Worm (Caenorhabditis elegans) whole organism, L3 larva: Measurements from ENCODE around the gene T25D10.1.
A peak's percentile ranks its signal among the peaks of the same experiment; 100 is the strongest.

ENCODE experiments used
- ama-1 ChIP-seq: fragments of 150-350 bp; optimal IDR thresholded peaks from 2 replicates; lab custom pipeline; 2018
- ceh-28 ChIP-seq: fragments of 150-350 bp; optimal IDR thresholded peaks from 2 replicates; lab custom pipeline; 2014; ENCODE audit warnings: missing biosample characterization, missing genetic modification reagents, missing genetic modification characterization
- ceh-9 ChIP-seq: sonication (generic microtip); optimal IDR thresholded peaks from 2 replicates; lab custom pipeline; 2018; ENCODE audit warnings: missing biosample characterization, missing genetic modification characterization
- egl-27 ChIP-seq: sonication (generic microtip); optimal IDR thresholded peaks from 4 replicates; lab custom pipeline; 2017; ENCODE audit warnings: missing biosample characterization, missing genetic modification reagents, missing genetic modification characterization
- egl-5 ChIP-seq: fragments of 150-350 bp; optimal IDR thresholded peaks from 2 replicates; lab custom pipeline; 2017; ENCODE audit warnings: missing biosample characterization, missing genetic modification reagents, missing genetic modification characterization, inconsistent platforms
- elt-1 ChIP-seq: fragments of 150-350 bp; optimal IDR thresholded peaks from 2 replicates; lab custom pipeline; 2014; ENCODE audit warnings: missing biosample characterization, missing genetic modification characterization
- elt-2 ChIP-seq: sonication (generic microtip); optimal IDR thresholded peaks from 2 replicates; lab custom pipeline; 2016; ENCODE audit warnings: missing genetic modification reagents, mild to moderate bottlenecking, missing genetic modification characterization, missing compliant biosample characterization
- elt-3 ChIP-seq, 3 experiments: fragments of 150-350 bp in 1 of 3; sonication (generic microtip) in 2 of 3; optimal IDR thresholded peaks; 2 replicates in 2 of 3; 4 replicates in 1 of 3; lab custom pipeline; 2014 to 2017; ENCODE audit warnings: missing biosample characterization in 3 of 3, missing genetic modification characterization in 3 of 3
- eor-1 ChIP-seq, 2 experiments: fragments of 150-350 bp; optimal IDR thresholded peaks; 2 replicates each; lab custom pipeline; 2014 to 2018; ENCODE audit warnings: missing biosample characterization in 2 of 2, missing genetic modification characterization in 2 of 2
- fkh-10 ChIP-seq: sonication (generic microtip); optimal IDR thresholded peaks from 2 replicates; lab custom pipeline; 2017; ENCODE audit warnings: missing biosample characterization, missing genetic modification reagents, missing genetic modification characterization
- fos-1 ChIP-seq: fragments of 150-350 bp; optimal IDR thresholded peaks from 2 replicates; lab custom pipeline; 2014; ENCODE audit warnings: missing biosample characterization, missing genetic modification characterization
- hmg-11 ChIP-seq: sonication (generic microtip); optimal IDR thresholded peaks from 2 replicates; lab custom pipeline; 2016; ENCODE audit warnings: missing genetic modification characterization, missing compliant biosample characterization
- jun-1 ChIP-seq: fragments of 150-350 bp; optimal IDR thresholded peaks from 2 replicates; lab custom pipeline; 2014; ENCODE audit warnings: missing biosample characterization, missing genetic modification reagents, missing genetic modification characterization
- lin-15B ChIP-seq: fragments of 150-350 bp; optimal IDR thresholded peaks from 2 replicates; lab custom pipeline; 2014; ENCODE audit warnings: missing biosample characterization, missing genetic modification characterization
- lin-39 ChIP-seq: fragments of 150-350 bp; optimal IDR thresholded peaks from 2 replicates; lab custom pipeline; 2018; ENCODE audit warnings: missing biosample characterization, missing genetic modification reagents, missing genetic modification characterization
- mdl-1 ChIP-seq: fragments of 150-350 bp; optimal IDR thresholded peaks from 2 replicates; lab custom pipeline; 2014; ENCODE audit warnings: missing biosample characterization, missing genetic modification characterization
- mml-1 ChIP-seq: fragments of 150-350 bp; sonication (generic microtip); optimal IDR thresholded peaks from 3 replicates; lab custom pipeline; 2014; ENCODE audit warnings: missing biosample characterization, missing genetic modification characterization
- nhr-11 ChIP-seq: fragments of 150-350 bp; optimal IDR thresholded peaks from 2 replicates; lab custom pipeline; 2014; ENCODE audit warnings: missing biosample characterization, missing genetic modification characterization
- nhr-12 ChIP-seq: fragments of 150-350 bp; optimal IDR thresholded peaks from 2 replicates; lab custom pipeline; 2014; ENCODE audit warnings: missing biosample characterization, missing genetic modification characterization
- nhr-23 ChIP-seq: fragments of 150-350 bp; optimal IDR thresholded peaks from 2 replicates; lab custom pipeline; 2014; ENCODE audit warnings: missing biosample characterization, missing genetic modification reagents, missing genetic modification characterization
- nhr-25 ChIP-seq: sonication (generic microtip); optimal IDR thresholded peaks from 2 replicates; lab custom pipeline; 2017; ENCODE audit warnings: missing biosample characterization, missing genetic modification characterization
- nhr-43 ChIP-seq: sonication (generic microtip); optimal IDR thresholded peaks from 2 replicates; lab custom pipeline; 2016; ENCODE audit warnings: mild to moderate bottlenecking, missing genetic modification characterization, missing compliant biosample characterization; ENCODE audit not compliant: poor library complexity, severe bottlenecking
- nhr-67 ChIP-seq: fragments of 150-350 bp; optimal IDR thresholded peaks from 2 replicates; lab custom pipeline; 2014; ENCODE audit warnings: missing biosample characterization, missing genetic modification characterization
- nhr-76 ChIP-seq: fragments of 150-350 bp; sonication (generic microtip); optimal IDR thresholded peaks from 5 replicates; lab custom pipeline; 2014; ENCODE audit warnings: missing biosample characterization, missing genetic modification characterization
- nhr-77 ChIP-seq: fragments of 150-350 bp; optimal IDR thresholded peaks from 2 replicates; lab custom pipeline; 2014; ENCODE audit warnings: missing biosample characterization, missing genetic modification characterization
- pha-4 ChIP-seq: fragments of 150-350 bp; optimal IDR thresholded peaks from 2 replicates; lab custom pipeline; 2014; ENCODE audit warnings: missing biosample characterization, missing genetic modification reagents, missing genetic modification characterization
- pqm-1 ChIP-seq: fragments of 150-350 bp; optimal IDR thresholded peaks from 2 replicates; lab custom pipeline; 2017; ENCODE audit warnings: missing biosample characterization, missing genetic modification characterization, inconsistent platforms
- sea-2 ChIP-seq: fragments of 150-350 bp; sonication (generic microtip); optimal IDR thresholded peaks from 4 replicates; lab custom pipeline; 2014; ENCODE audit warnings: missing biosample characterization, missing genetic modification reagents, missing genetic modification characterization
- unc-39 ChIP-seq: sonication (generic microtip); optimal IDR thresholded peaks from 4 replicates; lab custom pipeline; 2017; ENCODE audit warnings: missing biosample characterization, missing genetic modification characterization
- unc-62 ChIP-seq: fragments of 150-350 bp; sonication (generic microtip); optimal IDR thresholded peaks from 4 replicates; lab custom pipeline; 2014; ENCODE audit warnings: missing biosample characterization, missing genetic modification reagents, missing genetic modification characterization
- ztf-4 ChIP-seq: fragments of 150-350 bp; optimal IDR thresholded peaks from 2 replicates; lab custom pipeline; 2014; ENCODE audit warnings: missing biosample characterization, missing genetic modification characterization

T25D10.1 gene

ce11 chrII:6411660-6412451 is 8.7 kb downstream of the T25D10.1 start:
- TF ChIP-seq nhr-25 (tag; lab: Kevin White, UChicago), result no peak
- no peak for TF ChIP-seq nhr-23 (tag; lab: Kevin White, UChicago)
- TF ChIP-seq unc-62 (GFP tag; lab: Kevin White, UChicago), result no peak
- no peak for TF ChIP-seq fkh-10 (GFP tag; lab: Kevin White, UChicago)
- no peak for TF ChIP-seq jun-1 (tag; lab: Kevin White, UChicago)
- no peak for TF ChIP-seq pqm-1
- TF ChIP-seq ztf-4 (tag; lab: Kevin White, UChicago), result no peak

- TF ChIP-seq eor-1 (tag; optimal IDR thresholded peaks at IDR 0.05; lab: Kevin White, UChicago), result no peak
- TF ChIP-seq lin-39, result no peak
- no peak for TF ChIP-seq nhr-77
- TF ChIP-seq ceh-9 (tag; lab: Kevin White, UChicago), result no peak
- no peak for TF ChIP-seq hmg-11 (tag; lab: Kevin White, UChicago)
- TF ChIP-seq elt-3 (tag; optimal IDR thresholded peaks at IDR 0.05; lab: Kevin White, UChicago), result no peak
- no peak for TF ChIP-seq nhr-67 (tag; lab: Kevin White, UChicago)
- TF ChIP-seq sea-2, result no peak
- TF ChIP-seq pha-4 (tag; lab: Kevin White, UChicago), result peak; percentile 29
- peak; percentile 49 for TF ChIP-seq jun-1 (tag; lab: Kevin White, UChicago)
- TF ChIP-seq elt-2 (tag; lab: Kevin White, UChicago), result peak; percentile 98
- TF ChIP-seq pqm-1, result peak; percentile 70
- no peak for TF ChIP-seq ceh-28
These were observed 10.6 kb downstream of the T25D10.1 start for ce11 chrII:6413788-6414187.

- TF ChIP-seq nhr-67 (tag; lab: Kevin White, UChicago) (no peak), elt-3 (tag; optimal IDR thresholded peaks at IDR 0.05; lab: Kevin White, UChicago) (no peak), unc-39 (tag; lab: Kevin White, UChicago) (no peak), pha-4 (tag; lab: Kevin White, UChicago) (no peak)
- TF ChIP-seq, all 47 proteins: peak for 0
These were observed 14.8 kb downstream of the T25D10.1 start for ce11 chrII:6417999-6418398.

- no peak for TF ChIP-seq ama-1 (lab: Kevin White, UChicago)
- TF ChIP-seq nhr-25 (tag; lab: Kevin White, UChicago), result peak; percentile 76
- TF ChIP-seq elt-1, result peak; percentile 66
- TF ChIP-seq, all 47 proteins: peak for 2
These were observed 16.0 kb downstream of the T25D10.1 start for ce11 chrII:6419163-6419562.

ce11 chrII:6422812-6423211 is 19.6 kb downstream of the T25D10.1 start, which contains the start of gene K03H9.3:
K03H9.3 (plus strand) TSS chrII:6423112.
- TF ChIP-seq nhr-76 (no peak), sea-2 (no peak), ceh-28 (no peak), lin-15B (tag; lab: Kevin White, UChicago) (no peak), mdl-1 (tag; lab: Kevin White, UChicago) (no peak), nhr-12 (tag; lab: Kevin White, UChicago) (no peak), nhr-43 (tag; lab: Kevin White, UChicago) (no peak), egl-27 (tag; lab: Kevin White, UChicago) (no peak), eor-1 (tag; optimal IDR thresholded peaks at IDR 0.05; lab: Kevin White, UChicago) (no peak), egl-5 (no peak), nhr-11 (tag; lab: Kevin White, UChicago) (no peak), hmg-11 (tag; lab: Kevin White, UChicago) (no peak)

- TF ChIP-seq pqm-1 (no peak), nhr-76 (no peak), fos-1 (tag; lab: Kevin White, UChicago) (no peak), mml-1 (no peak)
- TF ChIP-seq, all 47 proteins: peak for 0
These were observed 22.8 kb downstream of the T25D10.1 start, which contains the start of gene col-75 for ce11 chrII:6425993-6426392. col-75 (plus strand) TSS chrII:6426293.
